Fruit fly (Drosophila melanogaster) whole organism, adult: ENCODE data around the gene CG7248.

Experiments used
- CG11617 ChIP-seq: fragments of 200-800 bp; sonication (Bioruptor generic); optimal IDR thresholded peaks from 2 replicates; lab custom pipeline; 2017; ENCODE audit warnings: mild to moderate bottlenecking, missing biosample characterization, missing genetic modification reagents, missing genetic modification characterization
- CG7101 ChIP-seq: fragments of 200-800 bp; sonication (Bioruptor generic); optimal IDR thresholded peaks from 2 replicates; lab custom pipeline; 2018; ENCODE audit warnings: missing biosample characterization, mild to moderate bottlenecking, missing genetic modification characterization, moderate library complexity
- cic ChIP-seq: fragments of 200-800 bp; sonication (Bioruptor generic); optimal IDR thresholded peaks from 2 replicates; lab custom pipeline; 2017; ENCODE audit warnings: missing biosample characterization, mild to moderate bottlenecking, missing genetic modification characterization, moderate library complexity
- kay ChIP-seq: fragments of 200-800 bp; sonication (Bioruptor generic); peaks from one replicate; lab custom pipeline; 2016; ENCODE audit warnings: missing biosample characterization, missing genetic modification characterization, borderline replicate concordance
- pad ChIP-seq: fragments of 200-800 bp; sonication (Bioruptor generic); optimal IDR thresholded peaks from 3 replicates; lab custom pipeline; 2017; ENCODE audit warnings: missing biosample characterization, missing genetic modification characterization, mild to moderate bottlenecking, moderate library complexity, missing genetic modification reagents
- tj ChIP-seq: fragments of 200-800 bp; sonication (Bioruptor generic); optimal IDR thresholded peaks from 3 replicates; lab custom pipeline; 2017; ENCODE audit warnings: missing biosample characterization, mild to moderate bottlenecking, missing genetic modification characterization, moderate library complexity

DNA sequence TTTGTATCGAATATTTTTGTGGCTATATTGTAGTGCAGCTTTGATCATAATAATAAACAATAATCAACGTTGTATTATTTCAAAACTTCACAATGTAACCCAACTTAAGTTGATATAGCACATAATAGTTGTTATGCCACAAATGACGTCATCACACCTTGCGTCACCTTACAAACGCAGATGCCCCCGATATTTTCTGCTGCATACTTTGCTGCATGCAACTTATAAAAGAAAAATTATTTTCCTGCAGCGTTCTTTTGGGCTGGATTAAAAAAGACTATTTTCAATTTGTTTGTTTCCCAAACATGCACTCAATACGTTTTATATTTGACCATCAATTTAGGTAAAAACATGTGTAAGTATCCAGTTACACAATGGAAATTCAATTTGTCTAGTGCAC, 35.7 kb upstream of the CG7248 start:
- TF ChIP-seq kay (GFP tag; lab: Kevin White, UChicago): no peak
- TF ChIP-seq CG11617 (GFP tag; lab: Kevin White, UChicago): no peak
- TF ChIP-seq tj (GFP tag; lab: Kevin White, UChicago): no peak
- no peak for TF ChIP-seq CG7101
- TF ChIP-seq pad (GFP tag; lab: Kevin White, UChicago): no peak
- TF ChIP-seq cic: no peak
